Fruit fly (Drosophila melanogaster) Kc167 (cell line): Measurements from ENCODE around the gene Ccp84Ad.

Experiments used
- Myc ChIP-seq: fragments of >200 bp; optimal IDR thresholded peaks from 2 replicates; lab custom pipeline; 2017; ENCODE audit warnings: missing external identifiers
- insv ChIP-seq: fragments of >200 bp; optimal IDR thresholded peaks from 3 replicates; lab custom pipeline; 2018; ENCODE audit warnings: missing external identifiers
- psq ChIP-seq: fragments of >200 bp; optimal IDR thresholded peaks from 2 replicates; lab custom pipeline; 2017; ENCODE audit warnings: missing external identifiers

DNA sequence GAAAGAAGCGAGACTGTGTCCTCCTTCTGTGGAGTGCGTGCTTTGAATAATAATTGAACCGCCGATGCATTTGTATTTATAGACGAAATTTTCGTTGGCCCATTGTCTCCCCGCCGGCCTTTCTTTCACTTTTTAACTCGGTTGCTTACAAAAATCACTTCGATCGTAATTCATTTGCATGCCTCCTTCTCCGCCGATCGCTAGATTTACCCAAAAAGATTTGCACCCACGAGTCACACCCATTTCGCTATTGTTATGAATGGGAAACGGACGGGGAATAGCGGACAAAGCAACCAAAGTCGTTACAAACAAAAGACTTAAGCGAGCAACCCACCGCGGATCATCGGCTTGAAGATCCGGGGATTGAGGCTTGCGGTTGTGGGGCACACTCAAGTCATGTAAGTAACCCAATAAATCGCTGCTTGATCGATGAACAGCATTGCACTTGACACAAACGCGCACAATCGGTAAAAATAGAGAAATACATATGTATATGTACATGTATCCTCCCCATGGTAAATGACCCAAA is 3.8 kb downstream of the Ccp84Ad start, which contains the start of gene Ccp84Ac:
- no peak for TF ChIP-seq psq (lab: Kevin White, UChicago)
- no peak for TF ChIP-seq insv (lab: Kevin White, UChicago)
- no peak for TF ChIP-seq Myc (lab: Kevin White, UChicago)
